Worm (Caenorhabditis elegans): Measurements from ENCODE around the gene acr-20.

- no peak for TF ChIP-seq tlp-1 (tag; optimal IDR thresholded peaks at IDR 0.05)
- no peak for TF ChIP-seq nhr-19 (GFP tag; conservative IDR thresholded peaks at IDR 0.05)
- TF ChIP-seq aly-2 (tag; optimal IDR thresholded peaks at IDR 0.05): no peak
- TF ChIP-seq nhr-237 (tag; optimal IDR thresholded peaks at IDR 0.05): no peak
- TF ChIP-seq mdl-1 (tag; optimal IDR thresholded peaks at IDR 0.05): no peak
- TF ChIP-seq elt-3 (tag; optimal IDR thresholded peaks at IDR 0.05): no peak
- TF ChIP-seq lir-3 (tag; optimal IDR thresholded peaks at IDR 0.05; ENCODE audit: poor library complexity): no peak
- no peak for TF ChIP-seq alr-1 (tag; optimal IDR thresholded peaks at IDR 0.05; ENCODE audit: borderline replicate concordance)
- TF ChIP-seq irx-1 (tag; optimal IDR thresholded peaks at IDR 0.05): no peak
- TF ChIP-seq fkh-8 (tag; optimal IDR thresholded peaks at IDR 0.05): no peak
- TF ChIP-seq nhr-76 (tag; optimal IDR thresholded peaks at IDR 0.05): no peak
- no peak for TF ChIP-seq zag-1 (tag; optimal IDR thresholded peaks at IDR 0.05)
- TF ChIP-seq unc-62 (GFP tag; optimal IDR thresholded peaks at IDR 0.05): no peak
- no peak for TF ChIP-seq mab-9 (GFP tag; IDR thresholded peaks at IDR 0.05)
These were observed 35.4 kb upstream of the acr-20 start, which contains the start of gene exl-1 for ce11 chrII:14413035-14413525.
